Fruit fly (Drosophila melanogaster) whole organism, prepupa: Measurements from ENCODE around the gene CG31676.
A peak's percentile ranks its signal among the peaks of the same experiment; 100 is the strongest.

Source experiments
- Blimp-1 ChIP-seq: fragments of 200-800 bp; sonication (Bioruptor generic); optimal IDR thresholded peaks from 3 replicates; lab custom pipeline; 2017; ENCODE audit warnings: missing biosample characterization, missing genetic modification characterization, mild to moderate bottlenecking, moderate library complexity, missing genetic modification reagents
- CG10669 ChIP-seq: fragments of 200-800 bp; sonication (Bioruptor generic); optimal IDR thresholded peaks from 3 replicates; lab custom pipeline; 2018; ENCODE audit warnings: missing biosample characterization, mild to moderate bottlenecking, missing genetic modification characterization, moderate library complexity
- CG11294 ChIP-seq: fragments of 200-800 bp; sonication (Bioruptor generic); IDR thresholded peaks from 2 replicates; pipeline ENCODE4 v1.3.6; 2022; ENCODE audit warnings: missing biosample characterization, missing genetic modification characterization
- CG11762 ChIP-seq: fragments of 200-800 bp; sonication (Bioruptor generic); optimal IDR thresholded peaks from 3 replicates; lab custom pipeline; 2016; ENCODE audit warnings: missing biosample characterization, missing genetic modification characterization; ENCODE audit not compliant: insufficient read depth
- CG11902 ChIP-seq: fragments of 200-800 bp; sonication (Bioruptor generic); optimal IDR thresholded peaks from 3 replicates; lab custom pipeline; 2016; ENCODE audit warnings: missing biosample characterization, missing genetic modification characterization
- CG15336 ChIP-seq: fragments of 200-800 bp; sonication (Bioruptor generic); IDR thresholded peaks from 2 replicates; pipeline ENCODE4 v1.3.6; 2022; ENCODE audit warnings: missing biosample characterization, missing genetic modification characterization
- CG16779 ChIP-seq: fragments of 200-800 bp; sonication (Bioruptor generic); optimal IDR thresholded peaks from 3 replicates; lab custom pipeline; 2017; ENCODE audit warnings: missing biosample characterization, mild to moderate bottlenecking, missing genetic modification characterization
- CG3032 ChIP-seq: fragments of 200-800 bp; optimal IDR thresholded peaks from 2 replicates; lab custom pipeline; 2019; ENCODE audit warnings: missing biosample characterization, mild to moderate bottlenecking, missing genetic modification characterization, moderate library complexity
- CG31627 ChIP-seq: fragments of 200-800 bp; sonication (Bioruptor generic); optimal IDR thresholded peaks from 3 replicates; lab custom pipeline; 2016; ENCODE audit warnings: missing biosample characterization, missing genetic modification characterization
- CG32006 ChIP-seq: fragments of 200-800 bp; sonication (Bioruptor generic); optimal IDR thresholded peaks from 3 replicates; lab custom pipeline; 2017; ENCODE audit warnings: missing biosample characterization, mild to moderate bottlenecking, missing genetic modification characterization
- CG34406 ChIP-seq: fragments of 200-800 bp; sonication (Bioruptor generic); optimal IDR thresholded peaks from 3 replicates; lab custom pipeline; 2016; ENCODE audit warnings: missing biosample characterization, missing genetic modification characterization
- CG3919 ChIP-seq: fragments of 200-800 bp; sonication (Bioruptor generic); optimal IDR thresholded peaks from 3 replicates; lab custom pipeline; 2016; ENCODE audit warnings: missing biosample characterization, missing genetic modification characterization
- CG6276 ChIP-seq: fragments of 200-800 bp; sonication (Bioruptor generic); optimal IDR thresholded peaks from 2 replicates; lab custom pipeline; 2017; ENCODE audit warnings: missing biosample characterization, mild to moderate bottlenecking, missing genetic modification characterization
- CG8119 ChIP-seq: fragments of 200-800 bp; sonication (Bioruptor generic); IDR thresholded peaks from 3 replicates; pipeline ENCODE4 v1.3.6; 2022; ENCODE audit warnings: missing biosample characterization, missing genetic modification characterization
- CG8319 ChIP-seq: fragments of 200-800 bp; sonication (Bioruptor generic); optimal IDR thresholded peaks from 3 replicates; lab custom pipeline; 2016; ENCODE audit warnings: missing biosample characterization, missing genetic modification characterization
- CG9139 ChIP-seq: fragments of 200-800 bp; sonication (Bioruptor generic); optimal IDR thresholded peaks from 3 replicates; lab custom pipeline; 2017; ENCODE audit warnings: missing biosample characterization, mild to moderate bottlenecking, missing genetic modification characterization
- Eip78C ChIP-seq: fragments of 200-800 bp; sonication (Bioruptor generic); peaks from one replicate; lab custom pipeline; 2016; ENCODE audit warnings: missing biosample characterization, missing genetic modification characterization
- Ets21C ChIP-seq: fragments of 200-800 bp; sonication (Bioruptor generic); optimal IDR thresholded peaks from 3 replicates; lab custom pipeline; 2016; ENCODE audit warnings: missing biosample characterization, missing genetic modification characterization
- Gug ChIP-seq: fragments of 200-800 bp; sonication (Bioruptor generic); IDR thresholded peaks from 2 replicates; pipeline ENCODE4 v1.3.6; 2022; ENCODE audit warnings: missing biosample characterization, missing genetic modification characterization
- Lpt ChIP-seq: fragments of 200-800 bp; sonication (Bioruptor generic); optimal IDR thresholded peaks from 3 replicates; lab custom pipeline; 2016; ENCODE audit warnings: missing biosample characterization, missing genetic modification characterization
- Met ChIP-seq: fragments of 200-800 bp; sonication (Bioruptor generic); optimal IDR thresholded peaks from 3 replicates; lab custom pipeline; 2016; ENCODE audit warnings: missing biosample characterization, missing genetic modification characterization
- OdsH ChIP-seq: fragments of 200-800 bp; sonication (Bioruptor generic); optimal IDR thresholded peaks from 3 replicates; lab custom pipeline; 2016; ENCODE audit warnings: missing biosample characterization, missing genetic modification characterization
- Smox ChIP-seq: fragments of 200-800 bp; sonication (Bioruptor generic); optimal IDR thresholded peaks from 3 replicates; lab custom pipeline; 2016; ENCODE audit warnings: missing biosample characterization, missing genetic modification characterization
- Sox102F ChIP-seq: fragments of 200-800 bp; sonication (Bioruptor generic); optimal IDR thresholded peaks from 2 replicates; lab custom pipeline; 2016; ENCODE audit warnings: missing biosample characterization, mild to moderate bottlenecking, missing genetic modification characterization
- Sox14 ChIP-seq: fragments of 200-800 bp; sonication (Bioruptor generic); optimal IDR thresholded peaks from 3 replicates; lab custom pipeline; 2016; ENCODE audit warnings: missing biosample characterization, missing genetic modification characterization
- Sox15 ChIP-seq: fragments of 200-800 bp; sonication (Bioruptor generic); optimal IDR thresholded peaks from 3 replicates; lab custom pipeline; 2016; ENCODE audit warnings: missing biosample characterization, missing genetic modification characterization
- achi ChIP-seq: fragments of 200-800 bp; sonication (Bioruptor generic); optimal IDR thresholded peaks from 3 replicates; lab custom pipeline; 2016; ENCODE audit warnings: missing biosample characterization, missing genetic modification characterization
- acj6 ChIP-seq: fragments of 200-800 bp; sonication (Bioruptor generic); optimal IDR thresholded peaks from 3 replicates; lab custom pipeline; 2016; ENCODE audit warnings: missing biosample characterization, missing genetic modification characterization
- cyc ChIP-seq: fragments of 200-800 bp; sonication (Bioruptor generic); optimal IDR thresholded peaks from 3 replicates; lab custom pipeline; 2016; ENCODE audit warnings: missing biosample characterization, missing genetic modification characterization
- dac ChIP-seq: fragments of 200-800 bp; sonication (Bioruptor generic); optimal IDR thresholded peaks from 2 replicates; lab custom pipeline; 2017; ENCODE audit warnings: missing biosample characterization, mild to moderate bottlenecking, missing genetic modification characterization
- dsx ChIP-seq: fragments of 200-800 bp; optimal IDR thresholded peaks from 3 replicates; lab custom pipeline; 2019; ENCODE audit warnings: missing biosample characterization, mild to moderate bottlenecking, missing genetic modification characterization, moderate library complexity; ENCODE audit not compliant: poor library complexity, severe bottlenecking
- eg ChIP-seq: fragments of 200-800 bp; sonication (Bioruptor generic); IDR thresholded peaks from 3 replicates; pipeline ENCODE4 v1.3.6; 2022; ENCODE audit warnings: missing biosample characterization, missing genetic modification characterization
- esn ChIP-seq: fragments of 200-800 bp; sonication (Bioruptor generic); optimal IDR thresholded peaks from 2 replicates; lab custom pipeline; 2016; ENCODE audit warnings: missing biosample characterization, mild to moderate bottlenecking, missing genetic modification characterization, moderate library complexity
- fd59A ChIP-seq: fragments of 200-800 bp; sonication (Bioruptor generic); optimal IDR thresholded peaks from 2 replicates; lab custom pipeline; 2017; ENCODE audit warnings: missing biosample characterization, mild to moderate bottlenecking, missing genetic modification characterization, missing genetic modification reagents
- fkh ChIP-seq: fragments of 200-800 bp; sonication (Bioruptor generic); optimal IDR thresholded peaks from 3 replicates; lab custom pipeline; 2017; ENCODE audit warnings: missing biosample characterization, mild to moderate bottlenecking, missing genetic modification characterization, moderate library complexity
- salr ChIP-seq, 2 experiments: fragments of 200-800 bp; sonication (Bioruptor generic); optimal IDR thresholded peaks; 3 replicates each; lab custom pipeline; 2016 to 2018; ENCODE audit warnings: missing biosample characterization in 2 of 2, missing genetic modification characterization in 2 of 2, mild to moderate bottlenecking in 1 of 2
- spab ChIP-seq: fragments of 200-800 bp; sonication (Bioruptor generic); optimal IDR thresholded peaks from 2 replicates; lab custom pipeline; 2017; ENCODE audit warnings: missing biosample characterization, mild to moderate bottlenecking, missing genetic modification characterization, missing genetic modification reagents
- svp ChIP-seq: fragments of 200-800 bp; sonication (Bioruptor generic); peaks from one replicate; lab custom pipeline; 2016; ENCODE audit warnings: missing biosample characterization, missing genetic modification characterization
- topi ChIP-seq: fragments of 200-800 bp; sonication (Bioruptor generic); optimal IDR thresholded peaks from 3 replicates; lab custom pipeline; 2016; ENCODE audit warnings: missing biosample characterization, missing genetic modification characterization
- vri ChIP-seq: fragments of 200-800 bp; sonication (Bioruptor generic); optimal IDR thresholded peaks from 3 replicates; lab custom pipeline; 2016; ENCODE audit warnings: missing biosample characterization, mild to moderate bottlenecking, missing genetic modification characterization

The CG31676 gene

DNA sequence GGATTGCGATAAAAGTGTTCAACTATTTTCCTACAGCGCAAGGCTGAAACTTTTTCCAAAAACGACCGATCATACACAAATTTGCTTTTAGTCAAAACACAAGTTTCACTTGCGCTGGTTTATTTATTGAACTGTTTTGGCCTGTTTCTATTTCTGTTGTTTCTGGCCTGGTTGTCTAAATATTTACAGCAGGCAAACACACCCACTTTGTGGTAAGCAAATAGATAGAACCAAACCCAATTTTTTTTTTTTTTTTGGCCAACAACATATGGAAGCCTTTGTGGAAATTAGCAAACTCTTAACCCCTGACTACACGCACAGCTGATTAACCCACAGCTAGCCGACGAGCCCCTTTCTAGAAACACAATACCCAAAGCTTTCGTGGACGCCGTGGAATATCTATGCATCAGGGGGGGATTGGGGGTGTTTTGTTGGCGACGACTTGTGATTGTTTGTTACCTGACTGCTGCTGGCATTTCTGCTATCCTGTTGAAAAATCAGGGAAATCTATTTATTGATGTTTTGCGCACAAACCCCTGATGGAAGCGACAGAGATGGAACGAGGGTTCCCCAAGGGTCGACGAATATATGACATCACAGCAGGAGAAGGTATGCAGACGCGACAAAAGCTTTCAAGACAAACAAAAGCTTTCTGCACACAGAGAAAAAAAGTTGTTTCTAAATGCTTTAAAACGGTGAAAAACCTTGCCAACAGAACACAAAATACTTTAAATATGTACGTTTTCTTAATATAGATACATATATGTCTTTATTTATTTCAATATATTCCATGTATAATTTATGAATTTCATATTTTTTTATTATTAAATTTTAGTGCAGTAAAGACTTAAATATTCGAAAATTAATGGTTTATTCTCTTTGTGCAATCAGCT lies 32.7 kb upstream of the CG31676 start (continued):
- TF ChIP-seq fkh (GFP tag; lab: Kevin White, UChicago) = peak; percentile 87
- peak; percentile 33 for TF ChIP-seq OdsH (GFP tag; lab: Kevin White, UChicago)
- peak; percentile 12 for TF ChIP-seq CG11762
- peak; percentile 34 for TF ChIP-seq acj6
- TF ChIP-seq Blimp-1 (GFP tag; lab: Kevin White, UChicago) = no peak
- TF ChIP-seq Smox (GFP tag; lab: Kevin White, UChicago) = no peak
- no peak for TF ChIP-seq Sox15
- no peak for TF ChIP-seq Gug (GFP tag; lab: Robert Waterston, UW)
- TF ChIP-seq CG32006 (GFP tag; lab: Kevin White, UChicago) = peak; percentile 39
- TF ChIP-seq topi (GFP tag; lab: Kevin White, UChicago) = peak; percentile 11
- TF ChIP-seq, all 60 proteins: peak for 29

dm6 chr2L:20808510-20809195 lies 31.9 kb upstream of the CG31676 start:
- no peak for TF ChIP-seq esn (GFP tag; lab: Kevin White, UChicago)
- TF ChIP-seq CG9139 = no peak
- TF ChIP-seq salr (GFP tag; optimal IDR thresholded peaks at IDR 0.05; lab: Kevin White, UChicago) = no peak
- no peak for TF ChIP-seq CG11294 (GFP tag; lab: Robert Waterston, UW)

DNA sequence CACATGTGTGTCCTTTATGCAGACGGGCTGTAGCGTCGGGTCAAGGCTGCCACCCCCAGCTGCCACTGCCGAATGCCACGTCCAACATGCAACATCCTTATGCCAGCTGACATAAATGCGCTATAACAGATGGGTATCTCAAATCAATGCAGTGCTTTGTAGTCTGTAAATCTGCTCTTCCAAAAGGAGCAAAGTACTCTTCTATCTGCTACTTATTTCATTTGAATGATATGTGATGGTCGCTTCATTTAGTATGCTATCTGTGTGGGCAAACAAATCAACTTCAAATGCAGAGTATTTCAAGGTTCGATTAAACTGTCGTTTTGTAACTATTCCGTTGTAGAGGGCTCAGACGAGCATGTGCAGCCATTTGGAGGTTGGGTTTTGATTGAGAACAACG lies 31.3 kb upstream of the CG31676 start:
- TF ChIP-seq cyc (no peak), dsx (GFP tag; lab: Kevin White, UChicago) (no peak), Blimp-1 (GFP tag; lab: Kevin White, UChicago) (no peak), topi (GFP tag; lab: Kevin White, UChicago) (no peak), CG10669 (GFP tag; lab: Kevin White, UChicago) (peak; percentile 31), fd59A (GFP tag; lab: Kevin White, UChicago) (no peak), CG3032 (tag; lab: Kevin White, UChicago) (peak; percentile 10), CG8319 (GFP tag; lab: Kevin White, UChicago) (no peak), achi (GFP tag; lab: Kevin White, UChicago) (no peak), dac (GFP tag; lab: Kevin White, UChicago) (no peak), eg (peak; percentile 54; the same call in 1 of the 3 replicates), svp (GFP tag; lab: Kevin White, UChicago) (no peak), Sox102F (GFP tag; lab: Kevin White, UChicago) (no peak), CG6276 (GFP tag; lab: Kevin White, UChicago) (peak; percentile 6), CG11294 (GFP tag; lab: Robert Waterston, UW) (peak; percentile 60; the same call in 1 of the 2 replicates), CG16779 (tag; lab: Kevin White, UChicago) (no peak), Met (GFP tag; lab: Kevin White, UChicago) (no peak)

dm6 chr2L:20811039-20811652 lies 29.4 kb upstream of the CG31676 start:
- TF ChIP-seq acj6 = peak; percentile 66
- no peak for TF ChIP-seq vri (GFP tag; lab: Kevin White, UChicago)
- TF ChIP-seq CG15336 (GFP tag; lab: Robert Waterston, UW) = peak; percentile 92
- TF ChIP-seq svp (GFP tag; lab: Kevin White, UChicago) = peak; percentile 36
- TF ChIP-seq eg = peak; percentile 91
- TF ChIP-seq CG11294 (GFP tag; lab: Robert Waterston, UW) = peak; percentile 73
- TF ChIP-seq CG11902 (GFP tag; lab: Kevin White, UChicago) = no peak
- TF ChIP-seq CG10669 (GFP tag; lab: Kevin White, UChicago) = peak; percentile 55
- peak; percentile 91 for TF ChIP-seq Eip78C (GFP tag; lab: Kevin White, UChicago)
- peak; percentile 82 for TF ChIP-seq Lpt (GFP tag; lab: Kevin White, UChicago)
- TF ChIP-seq Ets21C = no peak
- peak; percentile 27 to 74 for TF ChIP-seq salr (GFP tag; optimal IDR thresholded peaks at IDR 0.05; lab: Kevin White, UChicago)
- peak; percentile 88 for TF ChIP-seq CG8119 (GFP tag; lab: Robert Waterston, UW)
- TF ChIP-seq spab (GFP tag; lab: Kevin White, UChicago) = peak; percentile 43
- TF ChIP-seq CG3919 = peak; percentile 73
- TF ChIP-seq CG31627 (GFP tag; lab: Kevin White, UChicago) = no peak
- TF ChIP-seq achi (GFP tag; lab: Kevin White, UChicago) = peak; percentile 82
- peak; percentile 52 for TF ChIP-seq CG34406 (GFP tag; lab: Kevin White, UChicago)
- peak; percentile 85 for TF ChIP-seq CG6276 (GFP tag; lab: Kevin White, UChicago)
- peak; percentile 58 for TF ChIP-seq CG16779 (tag; lab: Kevin White, UChicago)
- no peak for TF ChIP-seq Smox (GFP tag; lab: Kevin White, UChicago)
- TF ChIP-seq Sox14 (GFP tag; lab: Kevin White, UChicago) = peak; percentile 68
